Worm (Caenorhabditis elegans) whole organism, late embryonic: Measurements from ENCODE around the gene fbxb-111.

Experiments used
- K09A11.1 ChIP-seq: sonication (generic microtip); optimal IDR thresholded peaks from 2 replicates; lab custom pipeline; 2017; ENCODE audit warnings: antibody characterized with exemption, mild to moderate bottlenecking, missing genetic modification characterization, missing compliant biosample characterization; ENCODE audit not compliant: insufficient read depth
- ceh-9 ChIP-seq: sonication (generic microtip); optimal IDR thresholded peaks from 2 replicates; lab custom pipeline; 2016; ENCODE audit warnings: mild to moderate bottlenecking, missing genetic modification characterization, inconsistent platforms, missing compliant biosample characterization
- elt-2 ChIP-seq: sonication (generic microtip); optimal IDR thresholded peaks from 2 replicates; lab custom pipeline; 2016; ENCODE audit warnings: missing genetic modification reagents, missing genetic modification characterization, missing compliant biosample characterization
- nhr-11 ChIP-seq: fragments of 150-350 bp; optimal IDR thresholded peaks from 2 replicates; lab custom pipeline; 2014; ENCODE audit warnings: missing biosample characterization, missing genetic modification characterization
- nhr-232 ChIP-seq: sonication (generic microtip); optimal IDR thresholded peaks from 2 replicates; lab custom pipeline; 2016; ENCODE audit warnings: missing genetic modification characterization, missing compliant biosample characterization
- pha-4 ChIP-seq: fragments of 150-350 bp; optimal IDR thresholded peaks from 2 replicates; lab custom pipeline; 2018; ENCODE audit warnings: missing biosample characterization, missing genetic modification reagents, missing genetic modification characterization
- pqm-1 ChIP-seq: sonication (generic microtip); optimal IDR thresholded peaks from 2 replicates; lab custom pipeline; 2016; ENCODE audit warnings: missing genetic modification characterization, missing compliant biosample characterization
- zip-5 ChIP-seq: sonication (generic microtip); optimal IDR thresholded peaks from 2 replicates; lab custom pipeline; 2016; ENCODE audit warnings: missing genetic modification characterization, missing compliant biosample characterization

- TF ChIP-seq nhr-11 (no peak), nhr-232 (tag; lab: Kevin White, UChicago) (no peak), pqm-1 (tag; lab: Kevin White, UChicago) (no peak), ceh-9 (no peak), zip-5 (tag; lab: Kevin White, UChicago) (no peak), pha-4 (tag; lab: Kevin White, UChicago) (no peak), K09A11.1 (tag; lab: Kevin White, UChicago) (no peak), elt-2 (no peak)
Observed at ce11 chrII:2752999-2753398, 21.8 kb downstream of the fbxb-111 start, which contains the start of gene F29A7.3.
